Worm (Caenorhabditis elegans) whole organism, late embryonic: Measurements from ENCODE around the gene D2096.10.

Source experiments
- K09A11.1 ChIP-seq: sonication (generic microtip); optimal IDR thresholded peaks from 2 replicates; lab custom pipeline; 2017; ENCODE audit warnings: antibody characterized with exemption, mild to moderate bottlenecking, missing genetic modification characterization, missing compliant biosample characterization; ENCODE audit not compliant: insufficient read depth
- T23F11.4 ChIP-seq: fragments of 200-800 bp; sonication (Bioruptor generic); optimal IDR thresholded peaks from 2 replicates; lab custom pipeline; 2018; ENCODE audit warnings: mild to moderate bottlenecking, missing genetic modification characterization, missing compliant biosample characterization
- Y22D7AL.16 ChIP-seq: sonication (generic microtip); optimal IDR thresholded peaks from 2 replicates; lab custom pipeline; 2016; ENCODE audit warnings: missing genetic modification characterization, missing compliant biosample characterization
- ama-1 ChIP-seq: fragments of 150-350 bp; optimal IDR thresholded peaks from 2 replicates; lab custom pipeline; 2014
- ceh-18 ChIP-seq: sonication (generic microtip); optimal IDR thresholded peaks from 2 replicates; lab custom pipeline; 2016; ENCODE audit warnings: missing genetic modification characterization, missing compliant biosample characterization
- ceh-19 ChIP-seq: fragments of 200-800 bp; sonication (Bioruptor generic); optimal IDR thresholded peaks from 2 replicates; lab custom pipeline; 2018; ENCODE audit warnings: mild to moderate bottlenecking, missing genetic modification characterization, missing compliant biosample characterization
- ceh-2 ChIP-seq: sonication (generic microtip); optimal IDR thresholded peaks from 2 replicates; lab custom pipeline; 2016; ENCODE audit warnings: missing genotype, missing genetic modification characterization, missing compliant biosample characterization
- ceh-22 ChIP-seq: sonication (generic microtip); optimal IDR thresholded peaks from 2 replicates; lab custom pipeline; 2017; ENCODE audit warnings: missing biosample characterization, missing genetic modification characterization
- ceh-30 ChIP-seq: fragments of 150-350 bp; optimal IDR thresholded peaks from 2 replicates; lab custom pipeline; 2014; ENCODE audit warnings: missing biosample characterization, missing genetic modification characterization
- ceh-34 ChIP-seq: sonication (generic microtip); optimal IDR thresholded peaks from 2 replicates; lab custom pipeline; 2016; ENCODE audit warnings: mild to moderate bottlenecking, missing genetic modification characterization, missing compliant biosample characterization
- ceh-45 ChIP-seq: fragments of 200-800 bp; sonication (Bioruptor generic); IDR thresholded peaks from 2 replicates; pipeline ENCODE4 v1.3.6; 2022; ENCODE audit warnings: missing genetic modification reagents, missing genetic modification characterization, missing compliant biosample characterization
- ceh-48 ChIP-seq: sonication (generic microtip); optimal IDR thresholded peaks from 2 replicates; lab custom pipeline; 2016; ENCODE audit warnings: missing genetic modification characterization, inconsistent platforms, missing compliant biosample characterization
- ceh-6 ChIP-seq: fragments of 200-800 bp; sonication (Bioruptor generic); optimal IDR thresholded peaks from 2 replicates; lab custom pipeline; 2018; ENCODE audit warnings: mild to moderate bottlenecking, missing genetic modification characterization, missing compliant biosample characterization
- che-1 ChIP-seq: sonication (generic microtip); optimal IDR thresholded peaks from 2 replicates; lab custom pipeline; 2016; ENCODE audit warnings: mild to moderate bottlenecking, missing genetic modification characterization, missing compliant biosample characterization
- dmd-4 ChIP-seq: sonication (generic microtip); optimal IDR thresholded peaks from 2 replicates; lab custom pipeline; 2016; ENCODE audit warnings: borderline replicate concordance, missing genetic modification characterization, missing compliant biosample characterization
- dve-1 ChIP-seq: sonication (generic microtip); optimal IDR thresholded peaks from 2 replicates; lab custom pipeline; 2017; ENCODE audit warnings: antibody characterized with exemption, mild to moderate bottlenecking, missing genetic modification characterization, missing compliant biosample characterization
- elt-4 ChIP-seq: sonication (generic microtip); optimal IDR thresholded peaks from 2 replicates; lab custom pipeline; 2016; ENCODE audit warnings: missing genetic modification characterization, missing compliant biosample characterization
- fax-1 ChIP-seq: sonication (generic microtip); optimal IDR thresholded peaks from 2 replicates; lab custom pipeline; 2016; ENCODE audit warnings: missing genotype, missing genetic modification characterization, missing compliant biosample characterization
- fkh-6 ChIP-seq: sonication (generic microtip); optimal IDR thresholded peaks from 2 replicates; lab custom pipeline; 2016; ENCODE audit warnings: missing genetic modification characterization, missing compliant biosample characterization
- hlh-13 ChIP-seq: fragments of 200-800 bp; sonication (Bioruptor generic); optimal IDR thresholded peaks from 2 replicates; lab custom pipeline; 2018; ENCODE audit warnings: mild to moderate bottlenecking, missing genetic modification characterization, missing compliant biosample characterization
- hlh-6 ChIP-seq: sonication (generic microtip); optimal IDR thresholded peaks from 2 replicates; lab custom pipeline; 2016; ENCODE audit warnings: missing genotype, missing genetic modification characterization, missing compliant biosample characterization
- hlh-8 ChIP-seq: sonication (generic microtip); optimal IDR thresholded peaks from 2 replicates; lab custom pipeline; 2016; ENCODE audit warnings: missing genotype, missing genetic modification characterization, missing compliant biosample characterization
- lim-6 ChIP-seq: sonication (generic microtip); optimal IDR thresholded peaks from 2 replicates; lab custom pipeline; 2016; ENCODE audit warnings: missing genetic modification characterization, missing compliant biosample characterization
- odd-2 ChIP-seq: sonication (generic microtip); optimal IDR thresholded peaks from 2 replicates; lab custom pipeline; 2017; ENCODE audit warnings: antibody characterized with exemption, mild to moderate bottlenecking, missing genetic modification characterization, missing compliant biosample characterization
- pag-3 ChIP-seq: sonication (generic microtip); optimal IDR thresholded peaks from 2 replicates; lab custom pipeline; 2016; ENCODE audit warnings: missing compliant biosample characterization, missing genetic modification characterization, borderline replicate concordance
- pha-2 ChIP-seq: sonication (generic microtip); optimal IDR thresholded peaks from 2 replicates; lab custom pipeline; 2017; ENCODE audit warnings: mild to moderate bottlenecking, missing genetic modification characterization, missing compliant biosample characterization
- ref-2 ChIP-seq: sonication (generic microtip); optimal IDR thresholded peaks from 2 replicates; lab custom pipeline; 2016; ENCODE audit warnings: missing genetic modification characterization, missing compliant biosample characterization
- rnt-1 ChIP-seq: sonication (generic microtip); optimal IDR thresholded peaks from 2 replicates; lab custom pipeline; 2016; ENCODE audit warnings: missing genetic modification characterization, missing compliant biosample characterization
- sox-2 ChIP-seq: fragments of 200-800 bp; sonication (Bioruptor generic); IDR thresholded peaks from 2 replicates; pipeline ENCODE4 v1.3.6; 2022; ENCODE audit warnings: missing genetic modification reagents, missing genetic modification characterization, missing compliant biosample characterization
- sox-4 ChIP-seq: sonication (generic microtip); optimal IDR thresholded peaks from 2 replicates; lab custom pipeline; 2017; ENCODE audit warnings: mild to moderate bottlenecking, missing genetic modification characterization, inconsistent platforms, missing compliant biosample characterization
- syd-9 ChIP-seq: sonication (generic microtip); optimal IDR thresholded peaks from 2 replicates; lab custom pipeline; 2016; ENCODE audit warnings: mild to moderate bottlenecking, missing genetic modification characterization, moderate library complexity, missing compliant biosample characterization
- tbx-7 ChIP-seq: sonication (generic microtip); optimal IDR thresholded peaks from 2 replicates; lab custom pipeline; 2016; ENCODE audit warnings: missing genotype, missing genetic modification characterization, missing compliant biosample characterization
- unc-3 ChIP-seq, 2 experiments: fragments of 200-800 bp in 1 of 2; sonication (Bioruptor generic) in 1 of 2; sonication (generic microtip) in 1 of 2; conservative IDR thresholded peaks in 1 of 2; optimal IDR thresholded peaks in 1 of 2; 2 replicates each; pipeline versions ENCODE4 v1.3.6 to Lab custom; 2016 to 2022; ENCODE audit warnings: missing compliant biosample characterization in 2 of 2, missing genetic modification characterization in 2 of 2, missing genetic modification reagents in 1 of 2
- unc-42 ChIP-seq: sonication (generic microtip); optimal IDR thresholded peaks from 2 replicates; lab custom pipeline; 2016; ENCODE audit warnings: missing genotype, missing genetic modification characterization, missing compliant biosample characterization
- ztf-16 ChIP-seq: sonication (generic microtip); optimal IDR thresholded peaks from 2 replicates; lab custom pipeline; 2017; ENCODE audit warnings: missing genetic modification characterization, missing compliant biosample characterization

Gene D2096.10

ce11 chrIV:8426537-8426936 is 37.5 kb upstream of the D2096.10 start, which contains the start of the genes T26A8.3 and tmem-231:
Gene T26A8.3, minus strand, starts transcription at chrIV:8426637.
Gene tmem-231, plus strand, starts transcription at chrIV:8426785.
- TF ChIP-seq ceh-19, result no peak
- TF ChIP-seq hlh-6 (tag; lab: Kevin White, UChicago), result no peak
- TF ChIP-seq ceh-34, result no peak
- TF ChIP-seq K09A11.1 (tag; lab: Kevin White, UChicago), result no peak
- TF ChIP-seq che-1 (tag; lab: Kevin White, UChicago), result no peak
- no peak for TF ChIP-seq syd-9 (tag; lab: Kevin White, UChicago)
- TF ChIP-seq ztf-16 (tag; lab: Kevin White, UChicago), result no peak
- TF ChIP-seq ama-1 (lab: Kevin White, UChicago), result no peak
- TF ChIP-seq ceh-22 (tag; lab: Kevin White, UChicago), result no peak
- no peak for TF ChIP-seq elt-4
- TF ChIP-seq odd-2 (tag; lab: Kevin White, UChicago), result no peak
- no peak for TF ChIP-seq T23F11.4 (GFP tag; lab: Kevin White, UChicago)
- no peak for TF ChIP-seq ceh-45 (GFP tag; lab: Robert Waterston, UW)
- TF ChIP-seq ceh-48, result no peak
- no peak for TF ChIP-seq ref-2 (tag; lab: Kevin White, UChicago)
- TF ChIP-seq unc-3 (GFP tag; conservative IDR thresholded peaks at IDR 0.05; lab: Robert Waterston, UW), result no peak
- TF ChIP-seq unc-3 (tag; optimal IDR thresholded peaks at IDR 0.05; lab: Kevin White, UChicago), result no peak
- TF ChIP-seq ceh-6 (GFP tag; lab: Kevin White, UChicago), result no peak
- no peak for TF ChIP-seq pha-2 (tag; lab: Kevin White, UChicago)
- TF ChIP-seq hlh-13 (GFP tag; lab: Kevin White, UChicago), result no peak

ce11 chrIV:8420961-8421360 is 31.9 kb upstream of the D2096.10 start, which contains the start of gene M116.5:
Gene M116.5, minus strand, starts transcription at chrIV:8421061.
- TF ChIP-seq T23F11.4 (GFP tag; lab: Kevin White, UChicago) (no peak), pha-2 (tag; lab: Kevin White, UChicago) (no peak)

ce11 chrIV:8397814-8398213 is 8.8 kb upstream of the D2096.10 start:
- TF ChIP-seq dve-1 (tag; lab: Kevin White, UChicago), result no peak
- no peak for TF ChIP-seq hlh-8 (tag; lab: Kevin White, UChicago)
- no peak for TF ChIP-seq Y22D7AL.16 (tag; lab: Kevin White, UChicago)
- TF ChIP-seq fax-1 (tag; lab: Kevin White, UChicago), result no peak
- no peak for TF ChIP-seq rnt-1 (tag; lab: Kevin White, UChicago)
- TF ChIP-seq pag-3 (tag; lab: Kevin White, UChicago), result no peak
- TF ChIP-seq sox-4 (tag; lab: Kevin White, UChicago), result no peak
- no peak for TF ChIP-seq unc-42 (tag; lab: Kevin White, UChicago)
- no peak for TF ChIP-seq ceh-6 (GFP tag; lab: Kevin White, UChicago)
- no peak for TF ChIP-seq dmd-4
- TF ChIP-seq sox-2, result no peak
- no peak for TF ChIP-seq fkh-6 (tag; lab: Kevin White, UChicago)
- TF ChIP-seq, all 69 proteins: peak for 0

ce11 chrIV:8396348-8396747 is 7.3 kb upstream of the D2096.10 start, which contains the start of gene timm-17B.2:
Gene timm-17B.2, plus strand, starts transcription at chrIV:8396648.
- TF ChIP-seq odd-2 (tag; lab: Kevin White, UChicago), result no peak
- TF ChIP-seq lim-6 (tag; lab: Kevin White, UChicago), result no peak
- no peak for TF ChIP-seq ceh-30 (tag; lab: Kevin White, UChicago)
- no peak for TF ChIP-seq ztf-16 (tag; lab: Kevin White, UChicago)
- no peak for TF ChIP-seq ceh-2 (tag; lab: Kevin White, UChicago)
- TF ChIP-seq hlh-13 (GFP tag; lab: Kevin White, UChicago), result no peak
- TF ChIP-seq fkh-6 (tag; lab: Kevin White, UChicago), result no peak
- no peak for TF ChIP-seq sox-2
- no peak for TF ChIP-seq ceh-45 (GFP tag; lab: Robert Waterston, UW)
- no peak for TF ChIP-seq tbx-7
- no peak for TF ChIP-seq ceh-18 (tag; lab: Kevin White, UChicago)
